Worm (Caenorhabditis elegans) whole organism, mixed stage, embryonic: ENCODE measurements around the gene str-52.

Experiments
- drap-1 ChIP-seq: fragments of 200-800 bp; sonication (Bioruptor generic); optimal IDR thresholded peaks from 3 replicates; lab custom pipeline; 2018; ENCODE audit warnings: mild to moderate bottlenecking, missing genetic modification characterization, missing compliant biosample characterization
- elt-1 ChIP-seq: sonication (generic microtip); optimal IDR thresholded peaks from 2 replicates; lab custom pipeline; 2017; ENCODE audit warnings: missing genetic modification characterization, mild to moderate bottlenecking, missing compliant biosample characterization, antibody characterized with exemption, moderate library complexity, borderline replicate concordance; ENCODE audit not compliant: insufficient read depth
- elt-3 ChIP-seq: fragments of 150-350 bp; optimal IDR thresholded peaks from 2 replicates; lab custom pipeline; 2014; ENCODE audit warnings: missing biosample characterization, missing genetic modification characterization
- flh-1 ChIP-seq: fragments of 200-800 bp; sonication (Bioruptor generic); optimal IDR thresholded peaks from 2 replicates; lab custom pipeline; 2018; ENCODE audit warnings: mild to moderate bottlenecking, missing genetic modification characterization, moderate library complexity, missing compliant biosample characterization
- nhr-12 ChIP-seq: fragments of 150-350 bp; optimal IDR thresholded peaks from 2 replicates; lab custom pipeline; 2014; ENCODE audit warnings: missing biosample characterization, missing genetic modification characterization
- nhr-237 ChIP-seq: fragments of 150-350 bp; optimal IDR thresholded peaks from 2 replicates; lab custom pipeline; 2014; ENCODE audit warnings: missing biosample characterization, missing genetic modification characterization
- nhr-28 ChIP-seq: fragments of 150-350 bp; optimal IDR thresholded peaks from 2 replicates; lab custom pipeline; 2014; ENCODE audit warnings: missing biosample characterization, missing genetic modification characterization
- pha-4 ChIP-seq: fragments of 150-350 bp; optimal IDR thresholded peaks from 2 replicates; lab custom pipeline; 2018; ENCODE audit warnings: missing biosample characterization, missing genetic modification reagents, missing genetic modification characterization
- unc-39 ChIP-seq: fragments of 150-350 bp; optimal IDR thresholded peaks from 2 replicates; lab custom pipeline; 2014; ENCODE audit warnings: missing biosample characterization, missing genetic modification characterization

DNA sequence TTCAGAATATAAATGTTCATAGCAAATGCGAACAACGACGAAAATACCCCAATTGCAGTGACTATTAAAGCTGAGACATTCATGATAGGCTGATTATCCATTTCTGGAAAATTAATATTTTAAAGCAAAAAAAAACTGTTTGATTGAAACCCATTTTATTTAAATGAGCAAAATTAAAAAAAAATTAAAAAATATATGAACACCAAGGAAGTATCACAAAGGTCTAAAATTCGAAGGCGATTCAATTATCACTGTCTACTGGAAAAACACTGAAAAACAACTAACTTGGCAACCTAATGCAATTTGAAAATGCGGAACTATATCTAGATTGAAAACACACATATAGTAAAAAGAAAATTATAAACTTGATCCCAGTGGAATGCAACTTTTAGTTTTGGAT is 45.2 kb upstream of the str-52 start, which contains the start of gene srbc-42:
- no peak for TF ChIP-seq pha-4
- TF ChIP-seq nhr-237 (tag; lab: Kevin White, UChicago), result no peak
- TF ChIP-seq nhr-28 (tag; lab: Kevin White, UChicago), result no peak
- TF ChIP-seq nhr-12, result no peak
- TF ChIP-seq elt-3 (tag; lab: Kevin White, UChicago), result no peak
- TF ChIP-seq flh-1 (GFP tag; lab: Kevin White, UChicago), result no peak
- TF ChIP-seq unc-39, result no peak
- no peak for TF ChIP-seq elt-1 (tag; lab: Kevin White, UChicago)
- no peak for TF ChIP-seq drap-1
